Worm (Caenorhabditis elegans) whole organism, L1 larva: ENCODE results near the gene try-13.

Experiments used
- C34B4.2 ChIP-seq: sonication (generic microtip); optimal IDR thresholded peaks from 2 replicates; lab custom pipeline; 2017; ENCODE audit warnings: mild to moderate bottlenecking, missing genetic modification characterization, missing compliant biosample characterization
- F16B12.6 ChIP-seq: fragments of 150-350 bp; optimal IDR thresholded peaks from 2 replicates; lab custom pipeline; 2014; ENCODE audit warnings: missing biosample characterization, missing genetic modification characterization
- Y116A8C.19 ChIP-seq: sonication (generic microtip); optimal IDR thresholded peaks from 2 replicates; lab custom pipeline; 2016; ENCODE audit warnings: missing compliant biosample characterization, missing genetic modification characterization, borderline replicate concordance
- aly-2 ChIP-seq: fragments of 150-350 bp; optimal IDR thresholded peaks from 2 replicates; lab custom pipeline; 2014; ENCODE audit warnings: missing biosample characterization, missing genetic modification characterization
- ceh-82 ChIP-seq, 3 experiments: fragments of 150-350 bp in 1 of 3; sonication (generic microtip) in 2 of 3; optimal IDR thresholded peaks; 2 replicates each; lab custom pipeline; 2014 to 2017; ENCODE audit warnings: missing biosample characterization in 3 of 3, missing genetic modification characterization in 3 of 3
- ceh-90 ChIP-seq: sonication (generic microtip); optimal IDR thresholded peaks from 2 replicates; lab custom pipeline; 2016; ENCODE audit warnings: missing genetic modification characterization, missing compliant biosample characterization
- dsc-1 ChIP-seq: sonication (generic microtip); optimal IDR thresholded peaks from 2 replicates; lab custom pipeline; 2016; ENCODE audit warnings: mild to moderate bottlenecking, missing genetic modification characterization, missing compliant biosample characterization
- efl-1 ChIP-seq, 4 experiments: fragments of 150-350 bp; optimal IDR thresholded peaks in 3 of 4; peaks in 1 of 4; 1 replicate in 1 of 4; 2 replicates in 3 of 4; lab custom pipeline; 2014; ENCODE audit warnings: missing biosample characterization in 2 of 4, missing genetic modification characterization in 2 of 4, missing genetic modification reagents in 2 of 4
- egl-13 ChIP-seq: sonication (generic microtip); optimal IDR thresholded peaks from 2 replicates; lab custom pipeline; 2016; ENCODE audit warnings: missing genotype, missing genetic modification reagents, missing genetic modification characterization, missing compliant biosample characterization
- elt-2 ChIP-seq: sonication (generic microtip); optimal IDR thresholded peaks from 2 replicates; lab custom pipeline; 2016; ENCODE audit warnings: missing genetic modification characterization, mild to moderate bottlenecking, inconsistent platforms, missing compliant biosample characterization, missing genetic modification reagents
- ets-5 ChIP-seq: fragments of 200-800 bp; sonication (Bioruptor generic); IDR thresholded peaks from 2 replicates; pipeline ENCODE4 v1.3.6; 2022; ENCODE audit warnings: missing genetic modification characterization, missing compliant biosample characterization
- fkh-10 ChIP-seq: sonication (generic microtip); optimal IDR thresholded peaks from 2 replicates; lab custom pipeline; 2017; ENCODE audit warnings: missing biosample characterization, missing genetic modification reagents, missing genetic modification characterization
- hlh-17 ChIP-seq: fragments of 200-800 bp; sonication (Bioruptor generic); optimal IDR thresholded peaks from 2 replicates; lab custom pipeline; 2018; ENCODE audit warnings: missing genetic modification characterization, mild to moderate bottlenecking, missing compliant biosample characterization, moderate library complexity, borderline replicate concordance
- hlh-4 ChIP-seq: sonication (generic microtip); optimal IDR thresholded peaks from 2 replicates; lab custom pipeline; 2016; ENCODE audit warnings: mild to moderate bottlenecking, missing genetic modification characterization, missing compliant biosample characterization
- isw-1 ChIP-seq: fragments of 200-800 bp; sonication (Bioruptor generic); IDR thresholded peaks from 2 replicates; pipeline ENCODE4 v1.3.6; 2022; ENCODE audit warnings: missing genetic modification characterization, missing compliant biosample characterization
- jun-1 ChIP-seq: fragments of 150-350 bp; optimal IDR thresholded peaks from 2 replicates; lab custom pipeline; 2014; ENCODE audit warnings: missing biosample characterization, missing genetic modification reagents, missing genetic modification characterization
- lin-39 ChIP-seq: fragments of 150-350 bp; optimal IDR thresholded peaks from 2 replicates; lab custom pipeline; 2014; ENCODE audit warnings: missing biosample characterization, missing genetic modification reagents, missing genetic modification characterization
- lir-3 ChIP-seq: sonication (generic microtip); optimal IDR thresholded peaks from 2 replicates; lab custom pipeline; 2016; ENCODE audit warnings: mild to moderate bottlenecking, missing genetic modification characterization, moderate library complexity, missing compliant biosample characterization; ENCODE audit not compliant: poor library complexity
- nhr-12 ChIP-seq: sonication (generic microtip); optimal IDR thresholded peaks from 2 replicates; lab custom pipeline; 2017; ENCODE audit warnings: missing biosample characterization, missing genetic modification characterization
- nhr-19 ChIP-seq: fragments of 200-800 bp; sonication (Bioruptor generic); conservative IDR thresholded peaks from 2 replicates; pipeline ENCODE4 v1.3.6; 2022; ENCODE audit warnings: missing genetic modification characterization, missing compliant biosample characterization
- nhr-20 ChIP-seq: sonication (generic microtip); optimal IDR thresholded peaks from 2 replicates; lab custom pipeline; 2016; ENCODE audit warnings: mild to moderate bottlenecking, missing genetic modification characterization, missing compliant biosample characterization
- nhr-28 ChIP-seq: fragments of 150-350 bp; optimal IDR thresholded peaks from 2 replicates; lab custom pipeline; 2014; ENCODE audit warnings: missing biosample characterization, missing genetic modification characterization
- nhr-47 ChIP-seq: sonication (generic microtip); optimal IDR thresholded peaks from 2 replicates; lab custom pipeline; 2016; ENCODE audit warnings: mild to moderate bottlenecking, missing genetic modification characterization, moderate library complexity, missing compliant biosample characterization
- nhr-84 ChIP-seq: sonication (generic microtip); optimal IDR thresholded peaks from 2 replicates; lab custom pipeline; 2017; ENCODE audit warnings: missing biosample characterization, missing genetic modification characterization
- pqm-1 ChIP-seq: sonication (generic microtip); optimal IDR thresholded peaks from 3 replicates; lab custom pipeline; 2017; ENCODE audit warnings: missing biosample characterization, missing genetic modification characterization
- swsn-7 ChIP-seq: sonication (generic microtip); optimal IDR thresholded peaks from 2 replicates; lab custom pipeline; 2016; ENCODE audit warnings: missing genetic modification characterization, missing compliant biosample characterization
- tbx-2 ChIP-seq: sonication (generic microtip); optimal IDR thresholded peaks from 2 replicates; lab custom pipeline; 2016; ENCODE audit warnings: missing genetic modification characterization, missing compliant biosample characterization
- tlp-1 ChIP-seq: fragments of 150-350 bp; optimal IDR thresholded peaks from 2 replicates; lab custom pipeline; 2014; ENCODE audit warnings: missing biosample characterization, missing genetic modification characterization
- unc-130 ChIP-seq: fragments of 150-350 bp; optimal IDR thresholded peaks from 2 replicates; lab custom pipeline; 2017; ENCODE audit warnings: missing biosample characterization, missing genetic modification characterization, inconsistent platforms
- unc-62 ChIP-seq: fragments of 150-350 bp; optimal IDR thresholded peaks from 2 replicates; lab custom pipeline; 2014; ENCODE audit warnings: missing biosample characterization, missing genetic modification reagents, missing genetic modification characterization
- unc-98 ChIP-seq: fragments of 200-800 bp; sonication (Bioruptor generic); IDR thresholded peaks from 2 replicates; pipeline ENCODE4 v1.3.6; 2022; ENCODE audit warnings: missing genetic modification characterization, missing compliant biosample characterization
- vab-15 ChIP-seq: sonication (generic microtip); optimal IDR thresholded peaks from 2 replicates; lab custom pipeline; 2017; ENCODE audit warnings: missing genotype, mild to moderate bottlenecking, missing genetic modification characterization, missing compliant biosample characterization
- ztf-11 ChIP-seq, 2 experiments: sonication (generic microtip); optimal IDR thresholded peaks; 2 replicates each; lab custom pipeline; 2016 to 2017; ENCODE audit warnings: missing genetic modification characterization in 2 of 2, missing biosample characterization in 1 of 2, missing compliant biosample characterization in 1 of 2

The try-13 gene

ce11 chrV:7439807-7440206, at the start of gene try-13:
try-13 (plus strand) TSS chrV:7440107.
- TF ChIP-seq ets-5 (no peak), efl-1 (optimal IDR thresholded peaks at IDR 0.05; lab: Kevin White, UChicago) (no peak), efl-1 (GFP tag; optimal IDR thresholded peaks at IDR 0.05 in 1 of 2; lab: Kevin White, UChicago) (peak in 1 of 2 experiments; percentile 36)

DNA sequence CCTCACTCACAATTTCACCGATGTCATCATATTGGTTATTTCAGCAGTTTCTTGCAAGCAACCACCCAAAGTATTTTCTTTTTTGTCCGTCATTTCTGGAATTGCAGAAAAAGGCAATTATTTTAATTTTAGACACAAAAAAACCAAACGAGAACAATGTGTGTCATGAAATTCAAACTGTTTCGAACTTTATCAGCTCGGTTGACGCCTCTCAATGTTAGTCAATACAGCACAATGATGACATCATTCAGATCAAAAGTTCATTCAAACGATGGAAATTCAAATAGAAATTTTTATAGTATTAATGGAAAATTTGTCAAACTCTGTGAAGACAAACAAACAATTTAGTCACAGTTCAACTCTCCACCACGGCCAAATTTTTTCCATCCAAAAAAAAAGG, 48.0 kb upstream of the try-13 start, which contains the start of gene fbxa-105:
Gene fbxa-105, minus strand, starts transcription at position 97 of the 400 bp plus-strand sequence.
- TF ChIP-seq efl-1 (optimal IDR thresholded peaks at IDR 0.05; lab: Kevin White, UChicago) (no peak), efl-1 (GFP tag; optimal IDR thresholded peaks at IDR 0.05 in 1 of 2; lab: Kevin White, UChicago) (peak in 1 of 2 experiments; percentile 19), elt-2 (tag; lab: Kevin White, UChicago) (peak; percentile 3), F16B12.6 (tag; lab: Kevin White, UChicago) (no peak), unc-98 (GFP tag; lab: Robert Waterston, UW) (no peak)

DNA sequence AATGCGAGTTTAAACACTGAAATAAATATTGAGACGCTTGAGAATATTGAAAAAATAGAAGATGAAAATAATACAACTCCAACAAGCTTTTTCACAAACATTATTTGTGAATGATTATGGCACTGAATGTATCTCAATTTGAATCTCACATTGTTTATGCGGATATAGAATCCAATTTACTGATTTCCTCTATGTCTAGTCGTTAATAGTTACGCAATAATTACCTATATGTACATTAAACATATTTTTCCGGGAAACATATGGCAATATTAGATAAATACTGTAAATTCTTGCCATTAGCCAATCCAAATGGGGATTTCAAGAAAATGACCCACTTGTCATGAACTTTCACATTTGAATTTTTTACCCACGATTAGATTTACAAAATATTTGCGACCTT, 44.5 kb upstream of the try-13 start, which contains the start of gene srx-9:
Gene srx-9, minus strand, starts transcription at position 101 of the 400 bp plus-strand sequence.
- TF ChIP-seq Y116A8C.19 (tag; lab: Kevin White, UChicago): no peak
- TF ChIP-seq ceh-90 (tag; lab: Kevin White, UChicago): no peak
- no peak for TF ChIP-seq ztf-11 (tag; optimal IDR thresholded peaks at IDR 0.05; lab: Kevin White, UChicago)
- TF ChIP-seq aly-2 (tag; lab: Kevin White, UChicago): no peak
- no peak for TF ChIP-seq unc-98 (GFP tag; lab: Robert Waterston, UW)
- TF ChIP-seq nhr-84 (tag; lab: Kevin White, UChicago): no peak
- TF ChIP-seq lir-3 (tag; lab: Kevin White, UChicago): no peak
- no peak for TF ChIP-seq swsn-7 (tag; lab: Kevin White, UChicago)
- TF ChIP-seq ceh-82 (tag; optimal IDR thresholded peaks at IDR 0.05; lab: Kevin White, UChicago): no peak
- TF ChIP-seq jun-1 (tag; lab: Kevin White, UChicago): no peak
- TF ChIP-seq fkh-10: no peak
- no peak for TF ChIP-seq unc-130 (tag; lab: Kevin White, UChicago)
- TF ChIP-seq hlh-17 (GFP tag; lab: Kevin White, UChicago): no peak
- no peak for TF ChIP-seq C34B4.2

DNA sequence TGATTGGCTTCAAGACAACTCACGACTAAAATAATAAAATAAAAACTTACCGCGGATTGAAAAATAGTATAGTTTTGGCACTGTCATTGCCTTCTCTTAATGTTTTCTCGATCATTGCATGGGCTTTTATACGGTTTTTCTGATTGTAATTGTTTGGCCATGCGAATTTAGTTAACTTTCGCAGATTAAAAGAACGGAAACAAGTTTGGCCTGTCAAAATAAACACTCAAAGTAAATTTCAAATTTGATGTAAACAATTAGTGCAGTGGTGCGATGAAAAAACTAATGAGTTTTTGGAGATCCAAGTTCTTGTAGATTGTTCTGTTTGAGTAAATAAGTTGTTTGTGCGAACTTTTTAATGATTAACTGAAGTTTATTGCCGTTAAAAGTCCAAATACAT, 40.7 kb upstream of the try-13 start, which contains the start of gene gst-41:
Gene gst-41, minus strand, starts transcription at position 101 of the 400 bp plus-strand sequence.
- no peak for TF ChIP-seq isw-1 (GFP tag; lab: Robert Waterston, UW)
- TF ChIP-seq pqm-1 (tag; lab: Kevin White, UChicago): no peak
- TF ChIP-seq nhr-19 (GFP tag; lab: Robert Waterston, UW): no peak
- TF ChIP-seq hlh-17 (GFP tag; lab: Kevin White, UChicago): no peak
- no peak for TF ChIP-seq nhr-20 (tag; lab: Kevin White, UChicago)
- TF ChIP-seq ceh-90 (tag; lab: Kevin White, UChicago): no peak
- TF ChIP-seq tlp-1 (tag; lab: Kevin White, UChicago): no peak
- TF ChIP-seq elt-2 (tag; lab: Kevin White, UChicago): no peak
- no peak for TF ChIP-seq nhr-28 (tag; lab: Kevin White, UChicago)
- no peak for TF ChIP-seq dsc-1 (tag; lab: Kevin White, UChicago)
- no peak for TF ChIP-seq nhr-12
- TF ChIP-seq egl-13 (tag; lab: Kevin White, UChicago): no peak
- no peak for TF ChIP-seq lin-39 (tag; lab: Kevin White, UChicago)
- TF ChIP-seq hlh-4 (tag; lab: Kevin White, UChicago): no peak
- no peak for TF ChIP-seq unc-130 (tag; lab: Kevin White, UChicago)
- TF ChIP-seq nhr-47 (tag; lab: Kevin White, UChicago): no peak
- TF ChIP-seq unc-62 (GFP tag; lab: Kevin White, UChicago): no peak
- TF ChIP-seq vab-15 (tag; lab: Kevin White, UChicago): no peak
- TF ChIP-seq, all 84 proteins: peak for 0

ce11 chrV:7400095-7400494, 39.8 kb upstream of the try-13 start, which contains the start of gene cnc-9:
cnc-9 (minus strand) TSS chrV:7400195.
- TF ChIP-seq tbx-2 (tag; lab: Kevin White, UChicago) (no peak), efl-1 (optimal IDR thresholded peaks at IDR 0.05; lab: Kevin White, UChicago) (no peak), efl-1 (GFP tag; optimal IDR thresholded peaks at IDR 0.05 in 1 of 2; lab: Kevin White, UChicago) (peak in 1 of 2 experiments; percentile 4)
- TF ChIP-seq, all 84 proteins: peak for 1
